Worm (Caenorhabditis elegans): ENCODE results near the gene R74.7.

DNA sequence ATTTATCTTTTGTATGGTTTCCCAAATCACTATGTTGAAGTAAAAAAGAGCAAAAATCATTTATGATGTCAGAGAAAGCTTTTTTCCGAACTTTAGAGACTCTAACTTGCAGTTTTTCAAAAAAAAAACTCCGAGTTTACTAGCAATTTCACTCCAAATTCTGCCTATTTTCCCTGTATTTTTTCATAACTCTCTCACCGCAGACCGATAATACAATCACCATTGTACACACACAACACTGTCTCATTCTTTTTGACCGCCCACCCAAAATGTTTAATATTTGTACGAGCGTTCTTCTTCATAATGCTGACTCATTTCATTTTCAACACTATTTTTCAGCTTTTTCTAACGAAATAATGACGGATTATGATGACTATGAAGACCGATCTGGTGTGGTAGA is 24.6 kb downstream of the R74.7 start, which contains the start of gene F43C1.5:
- no peak for TF ChIP-seq unc-62 (GFP tag; optimal IDR thresholded peaks at IDR 0.05)
- TF ChIP-seq Y116A8C.19 (tag; optimal IDR thresholded peaks at IDR 0.05; ENCODE audit: borderline replicate concordance), result no peak
- no peak for TF ChIP-seq C16A3.4 (tag; optimal IDR thresholded peaks at IDR 0.05)
- TF ChIP-seq ztf-11 (tag; optimal IDR thresholded peaks at IDR 0.05), result no peak
- TF ChIP-seq nhr-237 (tag; optimal IDR thresholded peaks at IDR 0.05), result no peak
- no peak for TF ChIP-seq elt-3 (tag; optimal IDR thresholded peaks at IDR 0.05)
- no peak for TF ChIP-seq nhr-85 (tag)
- no peak for TF ChIP-seq ceh-82 (tag; optimal IDR thresholded peaks at IDR 0.05)
- no peak for TF ChIP-seq hlh-4 (tag; optimal IDR thresholded peaks at IDR 0.05)
- no peak for TF ChIP-seq nhr-12 (tag; optimal IDR thresholded peaks at IDR 0.05)
- TF ChIP-seq egl-27 (tag; optimal IDR thresholded peaks at IDR 0.05), result no peak
- no peak for TF ChIP-seq hlh-17 (GFP tag; optimal IDR thresholded peaks at IDR 0.05; ENCODE audit: borderline replicate concordance)
- no peak for TF ChIP-seq nhr-11 (tag; optimal IDR thresholded peaks at IDR 0.05)

Data from whole organism, L1 larva.